Fruit fly (Drosophila melanogaster): ENCODE data around the gene CG10588.

CG10588 gene

dm6 chr3L:20950520-20951135 is 6.1 kb upstream of the CG10588 start (continued):
- TF ChIP-seq bbx (GFP tag; IDR thresholded peaks at IDR 0.05; ENCODE audit: partially characterized antibody) = no peak
- TF ChIP-seq CG7556 (GFP tag; optimal IDR thresholded peaks at IDR 0.05) = no peak
- TF ChIP-seq tgo (GFP tag; IDR thresholded peaks at IDR 0.05) = no peak
- TF ChIP-seq croc (GFP tag; conservative IDR thresholded peaks at IDR 0.05) = peak; percentile 12; the same call in 1 of the 3 replicates
- peak; percentile 10; the same call in 1 of the 3 replicates for TF ChIP-seq CG17361 (GFP tag; IDR thresholded peaks at IDR 0.05)
- no peak for TF ChIP-seq CkIIα-i1 (GFP tag; IDR thresholded peaks at IDR 0.05)
- peak; percentile 2 for TF ChIP-seq oc (tag; optimal IDR thresholded peaks at IDR 0.05)
- TF ChIP-seq CG2678 (tag; optimal IDR thresholded peaks at IDR 0.05) = peak; percentile 9
- no peak for TF ChIP-seq CG17802 (tag; optimal IDR thresholded peaks at IDR 0.05)
- TF ChIP-seq Sox100B (GFP tag; optimal IDR thresholded peaks at IDR 0.05) = peak; percentile 22
- TF ChIP-seq rib (GFP tag; IDR thresholded peaks at IDR 0.05) = no peak
- no peak for TF ChIP-seq CoRest (tag; optimal IDR thresholded peaks at IDR 0.05)

dm6 chr3L:20951477-20952120 is 5.1 kb upstream of the CG10588 start:
- TF ChIP-seq h (optimal IDR thresholded peaks at IDR 0.05) (no peak), CG8924 (tag; optimal IDR thresholded peaks at IDR 0.05) (no peak), Ets65A (GFP tag) (peak; percentile 61), Ptx1 (GFP tag; IDR thresholded peaks at IDR 0.05) (0 out of 2 replicates have a peak, but pooled peaks have one; percentile 10), sens (GFP tag) (peak; percentile 49), corto (GFP tag; optimal IDR thresholded peaks at IDR 0.05) (peak; percentile 24), Med (GFP tag) (peak; percentile 37), bsh (GFP tag; optimal IDR thresholded peaks at IDR 0.05) (peak in 1 of 2 experiments; percentile 73), Dref (GFP tag; IDR thresholded peaks at IDR 0.05) (0 out of 2 replicates have a peak, but pooled peaks have one; percentile 15), CG1647 (GFP tag; optimal IDR thresholded peaks at IDR 0.05) (no peak), lov (optimal IDR thresholded peaks at IDR 0.05) (no peak), lov (GFP tag; IDR thresholded peaks at IDR 0.05) (peak; percentile 38; the same call in 1 of the 3 replicates), nom (GFP tag; optimal IDR thresholded peaks at IDR 0.05) (peak; percentile 32), Drgx (GFP tag; IDR thresholded peaks at IDR 0.05) (peak; percentile 84), so (GFP tag; IDR thresholded peaks at IDR 0.05) (no peak), lbe (GFP tag; optimal IDR thresholded peaks at IDR 0.05) (peak; percentile 41)

- TF ChIP-seq CG1233 (GFP tag; optimal IDR thresholded peaks at IDR 0.05) (no peak), nom (GFP tag; optimal IDR thresholded peaks at IDR 0.05) (peak; percentile 12), bsh (GFP tag; optimal IDR thresholded peaks at IDR 0.05) (peak in 1 of 2 experiments; percentile 13), Drgx (GFP tag; IDR thresholded peaks at IDR 0.05) (0 out of 2 replicates have a peak, but pooled peaks have one; percentile 8), lola (GFP tag; optimal IDR thresholded peaks at IDR 0.05) (no peak), lbe (GFP tag; optimal IDR thresholded peaks at IDR 0.05) (peak; percentile 5), kay (GFP tag; optimal IDR thresholded peaks at IDR 0.05) (no peak), sd (tag; optimal IDR thresholded peaks at IDR 0.05) (no peak), Fer2 (tag; optimal IDR thresholded peaks at IDR 0.05) (no peak)
Observed at dm6 chr3L:20952121-20952487, 4.6 kb upstream of the CG10588 start.

Measured in whole organism, embryonic.